Fruit fly (Drosophila melanogaster): Measurements from ENCODE around the gene Hsc70-1.

dm6 chr3L:13996437-13996836 is 22.6 kb downstream of the Hsc70-1 start:
- no peak for TF ChIP-seq lab (GFP tag; optimal IDR thresholded peaks at IDR 0.05)
- TF ChIP-seq hbn (GFP tag; IDR thresholded peaks at IDR 0.05; ENCODE audit: partially characterized antibody), result no peak
- TF ChIP-seq C15 (GFP tag; IDR thresholded peaks at IDR 0.05), result no peak
- no peak for TF ChIP-seq CG6791 (GFP tag; IDR thresholded peaks at IDR 0.05; ENCODE audit: partially characterized antibody)
- TF ChIP-seq chif (GFP tag; optimal IDR thresholded peaks at IDR 0.05), result no peak

Measured in whole organism, embryonic.